Worm (Caenorhabditis elegans) whole organism, L4/young adult: ENCODE measurements around the gene wee-1.1.

Experiments used
- W03F9.2 ChIP-seq: fragments of 150-350 bp; optimal IDR thresholded peaks from 2 replicates; lab custom pipeline; 2014; ENCODE audit warnings: missing biosample characterization, missing genetic modification characterization
- dao-5 ChIP-seq: sonication (generic microtip); optimal IDR thresholded peaks from 2 replicates; lab custom pipeline; 2016; ENCODE audit warnings: missing genotype, missing genetic modification characterization, moderate library complexity, missing compliant biosample characterization
- him-1 ChIP-seq: sonication (generic microtip); optimal IDR thresholded peaks from 2 replicates; lab custom pipeline; 2016; ENCODE audit warnings: missing genotype, missing genetic modification reagents, missing genetic modification characterization, missing compliant biosample characterization

ce11 chrII:9576707-9577106, 6.7 kb downstream of the wee-1.1 start:
- TF ChIP-seq him-1 (tag; lab: Kevin White, UChicago) (no peak), dao-5 (tag; lab: Kevin White, UChicago) (no peak), W03F9.2 (tag; lab: Kevin White, UChicago) (no peak)
